Fruit fly (Drosophila melanogaster) whole organism, embryonic: Measurements from ENCODE around the gene CG33230.

Source experiments
- C15 ChIP-seq: fragments of 200-800 bp; sonication (Bioruptor generic); IDR thresholded peaks from 3 replicates; pipeline ENCODE4 v1.3.6; 2022; ENCODE audit warnings: missing biosample characterization, missing genetic modification characterization
- CG10209 ChIP-seq: fragments of 200-800 bp; sonication (Bioruptor generic); optimal IDR thresholded peaks from 3 replicates; lab custom pipeline; 2017; ENCODE audit warnings: missing biosample characterization, mild to moderate bottlenecking, missing genetic modification characterization, missing genetic modification reagents
- CG10366 ChIP-seq: fragments of 200-800 bp; sonication (Bioruptor generic); IDR thresholded peaks from 2 replicates; pipeline ENCODE4 v1.3.6; 2022; ENCODE audit warnings: missing biosample characterization, missing genetic modification characterization
- CG12155 ChIP-seq: fragments of 200-800 bp; sonication (Bioruptor generic); optimal IDR thresholded peaks from 3 replicates; lab custom pipeline; 2016; ENCODE audit warnings: missing biosample characterization, missing genetic modification characterization
- CG12391 ChIP-seq: fragments of 200-800 bp; sonication (Bioruptor generic); optimal IDR thresholded peaks from 3 replicates; lab custom pipeline; 2018; ENCODE audit warnings: missing biosample characterization, mild to moderate bottlenecking, missing genetic modification characterization, moderate library complexity
- CG14014 ChIP-seq: fragments of 200-800 bp; sonication (Bioruptor generic); IDR thresholded peaks from 2 replicates; pipeline ENCODE4 v1.3.6; 2022; ENCODE audit warnings: missing biosample characterization, missing genetic modification characterization
- CG1832 ChIP-seq: fragments of 200-800 bp; sonication (Bioruptor generic); optimal IDR thresholded peaks from 2 replicates; lab custom pipeline; 2017; ENCODE audit warnings: missing biosample characterization, mild to moderate bottlenecking, missing genetic modification characterization, inconsistent platforms
- CG32772 ChIP-seq: fragments of 200-800 bp; sonication (Bioruptor generic); IDR thresholded peaks from 2 replicates; pipeline ENCODE4 v1.3.6; 2022; ENCODE audit warnings: missing biosample characterization, missing genetic modification characterization
- CG3847 ChIP-seq: fragments of 200-800 bp; sonication (Bioruptor generic); IDR thresholded peaks from 2 replicates; pipeline ENCODE4 v1.3.6; 2022; ENCODE audit warnings: missing biosample characterization, missing genetic modification characterization
- CG5953 ChIP-seq: fragments of 200-800 bp; sonication (Bioruptor generic); IDR thresholded peaks from 2 replicates; pipeline ENCODE4 v1.3.6; 2022; ENCODE audit warnings: missing biosample characterization, missing genetic modification characterization
- CG8359 ChIP-seq: fragments of 200-800 bp; sonication (Bioruptor generic); optimal IDR thresholded peaks from 2 replicates; lab custom pipeline; 2017; ENCODE audit warnings: missing biosample characterization, mild to moderate bottlenecking, missing genetic modification characterization, borderline replicate concordance
- Chrac-16 ChIP-seq: fragments of 200-800 bp; sonication (Bioruptor generic); optimal IDR thresholded peaks from 3 replicates; lab custom pipeline; 2016; ENCODE audit warnings: missing biosample characterization, missing genetic modification characterization
- CoRest ChIP-seq: fragments of 200-800 bp; sonication (Bioruptor generic); optimal IDR thresholded peaks from 3 replicates; lab custom pipeline; 2018; ENCODE audit warnings: missing biosample characterization, mild to moderate bottlenecking, missing genetic modification characterization, moderate library complexity
- Deaf1 ChIP-seq: fragments of 200-800 bp; optimal IDR thresholded peaks from 3 replicates; lab custom pipeline; 2019; ENCODE audit warnings: missing biosample characterization, mild to moderate bottlenecking, missing genetic modification characterization, moderate library complexity
- Dip3 ChIP-seq: fragments of 200-800 bp; sonication (Bioruptor generic); optimal IDR thresholded peaks from 3 replicates; lab custom pipeline; 2016; ENCODE audit warnings: missing biosample characterization, missing genetic modification characterization
- Doc3 ChIP-seq: fragments of 200-800 bp; sonication (Bioruptor generic); IDR thresholded peaks from 3 replicates; pipeline ENCODE4 v1.3.6; 2022; ENCODE audit warnings: missing biosample characterization, missing genetic modification characterization; ENCODE audit not compliant: partially characterized antibody
- Dp ChIP-seq: fragments of 200-800 bp; sonication (Bioruptor generic); optimal IDR thresholded peaks from 2 replicates; lab custom pipeline; 2018; ENCODE audit warnings: missing biosample characterization, mild to moderate bottlenecking, missing genetic modification characterization, moderate library complexity
- E2f2 ChIP-seq: fragments of 200-800 bp; sonication (Bioruptor generic); IDR thresholded peaks from 2 replicates; pipeline ENCODE4 v1.3.6; 2022; ENCODE audit warnings: missing biosample characterization, missing genetic modification characterization
- Elba2 ChIP-seq: fragments of 200-800 bp; sonication (Bioruptor generic); optimal IDR thresholded peaks from 3 replicates; lab custom pipeline; 2016; ENCODE audit warnings: missing biosample characterization, missing genetic modification characterization
- H2.0 ChIP-seq: fragments of 200-800 bp; sonication (Bioruptor generic); IDR thresholded peaks from 2 replicates; pipeline ENCODE4 v1.3.6; 2022; ENCODE audit warnings: missing biosample characterization, missing genetic modification characterization
- HLH4C ChIP-seq: fragments of 200-800 bp; sonication (Bioruptor generic); IDR thresholded peaks from 3 replicates; pipeline ENCODE4 v1.3.6; 2022; ENCODE audit warnings: missing biosample characterization, missing genetic modification characterization; ENCODE audit not compliant: partially characterized antibody
- Hmr ChIP-seq: fragments of 200-800 bp; sonication (Bioruptor generic); optimal IDR thresholded peaks from 3 replicates; lab custom pipeline; 2017; ENCODE audit warnings: mild to moderate bottlenecking, missing biosample characterization, missing genetic modification reagents, missing genetic modification characterization
- Med ChIP-seq: fragments of 200-800 bp; sonication (Bioruptor generic); peaks from one replicate; lab custom pipeline; 2016; ENCODE audit warnings: missing biosample characterization, missing genetic modification characterization, mild to moderate bottlenecking, inconsistent platforms, moderate library complexity
- Mrtf ChIP-seq: fragments of 200-800 bp; sonication (Bioruptor generic); IDR thresholded peaks from 3 replicates; pipeline ENCODE4 v1.3.6; 2022; ENCODE audit warnings: missing biosample characterization, missing genetic modification characterization
- Rfx ChIP-seq: fragments of 200-800 bp; sonication (Bioruptor generic); IDR thresholded peaks from 2 replicates; pipeline ENCODE4 v1.3.6; 2022; ENCODE audit warnings: missing biosample characterization, missing genetic modification characterization
- TFAM ChIP-seq: fragments of 200-800 bp; sonication (Bioruptor generic); optimal IDR thresholded peaks from 2 replicates; lab custom pipeline; 2017; ENCODE audit warnings: missing biosample characterization, missing genetic modification characterization, inconsistent platforms
- Trl ChIP-seq, 3 experiments: fragments of >200 bp in 2 of 3; fragments of 200-800 bp in 1 of 3; sonication (Bioruptor generic) in 1 of 3; optimal IDR thresholded peaks; 2 replicates in 1 of 3; 3 replicates in 2 of 3; lab custom pipeline; 2016 to 2017; ENCODE audit warnings: missing biosample characterization in 1 of 3, missing genetic modification characterization in 1 of 3
- Xrp1 ChIP-seq: fragments of 200-800 bp; sonication (Bioruptor generic); IDR thresholded peaks from 2 replicates; pipeline ENCODE4 v1.3.6; 2022; ENCODE audit warnings: missing biosample characterization, missing genetic modification characterization
- dpn ChIP-seq, 2 experiments: fragments of 200-800 bp; sonication (Bioruptor generic); optimal IDR thresholded peaks; 3 replicates each; lab custom pipeline; 2016; ENCODE audit warnings: missing biosample characterization in 2 of 2, missing genetic modification characterization in 2 of 2
- hbn ChIP-seq: fragments of 200-800 bp; sonication (Bioruptor generic); IDR thresholded peaks from 2 replicates; pipeline ENCODE4 v1.3.6; 2022; ENCODE audit warnings: missing biosample characterization, missing genetic modification characterization; ENCODE audit not compliant: partially characterized antibody
- kni ChIP-seq: fragments of 200-800 bp; sonication (Bioruptor generic); optimal IDR thresholded peaks from 3 replicates; lab custom pipeline; 2017; ENCODE audit warnings: mild to moderate bottlenecking, missing biosample characterization, missing genetic modification reagents, missing genetic modification characterization
- mam ChIP-seq: fragments of 200-800 bp; sonication (Bioruptor generic); optimal IDR thresholded peaks from 3 replicates; lab custom pipeline; 2016; ENCODE audit warnings: missing biosample characterization, missing genetic modification characterization
- phol ChIP-seq: fragments of 200-800 bp; sonication (Bioruptor generic); optimal IDR thresholded peaks from 3 replicates; lab custom pipeline; 2018; ENCODE audit warnings: missing biosample characterization, mild to moderate bottlenecking, missing genetic modification characterization, moderate library complexity
- prd ChIP-seq, 3 experiments: fragments of >200 bp in 2 of 3; fragments of 200-800 bp in 1 of 3; sonication (Bioruptor generic) in 1 of 3; optimal IDR thresholded peaks in 2 of 3; IDR thresholded peaks in 1 of 3; 2 replicates in 2 of 3; 3 replicates in 1 of 3; pipeline versions ENCODE4 v1.3.6 to Lab custom; 2017 to 2022; ENCODE audit warnings: missing biosample characterization in 1 of 3, missing genetic modification characterization in 1 of 3
- pros ChIP-seq: fragments of 200-800 bp; sonication (Bioruptor generic); optimal IDR thresholded peaks from 3 replicates; lab custom pipeline; 2019; ENCODE audit warnings: missing biosample characterization, mild to moderate bottlenecking, missing genetic modification characterization, moderate library complexity
- pum ChIP-seq: fragments of 200-800 bp; sonication (Bioruptor generic); optimal IDR thresholded peaks from 2 replicates; lab custom pipeline; 2016; ENCODE audit warnings: missing biosample characterization, missing genetic modification characterization
- pzg ChIP-seq: fragments of 200-800 bp; sonication (Bioruptor generic); optimal IDR thresholded peaks from 3 replicates; lab custom pipeline; 2018; ENCODE audit warnings: missing biosample characterization, mild to moderate bottlenecking, missing genetic modification characterization, moderate library complexity
- row ChIP-seq: fragments of 200-800 bp; sonication (Bioruptor generic); IDR thresholded peaks from 3 replicates; pipeline ENCODE4 v1.3.6; 2022; ENCODE audit warnings: missing biosample characterization, missing genetic modification characterization
- seq ChIP-seq: fragments of 200-800 bp; sonication (Bioruptor generic); IDR thresholded peaks from 2 replicates; pipeline ENCODE4 v1.3.6; 2022; ENCODE audit warnings: missing biosample characterization, missing genetic modification characterization
- wek ChIP-seq: fragments of 200-800 bp; sonication (Bioruptor generic); optimal IDR thresholded peaks from 3 replicates; lab custom pipeline; 2018; ENCODE audit warnings: missing biosample characterization, mild to moderate bottlenecking, missing genetic modification characterization, moderate library complexity
- z ChIP-seq: fragments of 200-800 bp; sonication (Bioruptor generic); IDR thresholded peaks from 3 replicates; pipeline ENCODE4 v1.3.6; 2022; ENCODE audit warnings: missing biosample characterization, missing genetic modification characterization

Gene CG33230

DNA sequence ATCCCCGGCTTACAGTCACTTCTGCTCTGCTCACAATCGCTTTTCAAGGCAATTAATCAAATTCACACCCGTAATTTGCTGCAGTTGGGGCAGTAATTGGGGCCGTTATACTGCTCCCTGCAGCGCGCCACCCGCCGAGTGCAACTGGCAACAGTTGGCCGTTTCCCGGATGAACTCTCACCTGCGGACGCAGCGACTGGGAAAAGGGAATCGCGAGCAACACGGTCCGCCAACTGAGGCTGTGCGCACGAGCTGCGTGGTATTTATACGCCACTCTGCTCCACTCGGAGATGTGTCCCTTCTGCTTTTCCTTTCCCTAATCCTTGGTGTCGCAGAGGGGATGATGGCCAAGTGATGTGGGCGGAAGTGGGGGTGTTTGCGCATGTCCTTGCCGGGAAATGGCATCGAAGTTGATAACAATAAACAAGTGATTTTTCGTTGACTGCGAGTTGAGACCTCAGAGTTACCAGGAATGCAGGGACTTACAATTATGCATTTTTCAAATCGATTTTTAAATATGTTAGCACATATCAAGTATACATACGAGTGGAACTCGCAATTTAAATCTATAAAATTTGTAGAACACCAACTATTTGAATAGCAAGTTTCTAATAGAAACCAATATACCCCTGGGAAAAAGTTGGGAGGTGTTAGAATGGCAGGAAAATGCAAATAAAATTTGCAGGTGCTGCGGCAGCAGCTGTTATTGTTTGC lies 11.0 kb downstream of the CG33230 start, which contains the start of gene GC (continued):
- TF ChIP-seq CG10366 = peak; percentile 24
- peak; percentile 47; the same call in 1 of the 2 replicates for TF ChIP-seq CG32772 (GFP tag; lab: Robert Waterston, UW)
- peak; percentile 4 for TF ChIP-seq CG12391 (tag; lab: Kevin White, UChicago)
- peak; percentile 49 for TF ChIP-seq Hmr (GFP tag; lab: Kevin White, UChicago)
- 0 out of 3 replicates have a peak, but pooled peaks have one; percentile 21 for TF ChIP-seq Mrtf (GFP tag; lab: Robert Waterston, UW)
- no peak for TF ChIP-seq phol
- no peak for TF ChIP-seq C15
- peak; percentile 40 for TF ChIP-seq Deaf1 (tag; lab: Kevin White, UChicago)
- TF ChIP-seq H2.0 = no peak
- TF ChIP-seq prd (optimal IDR thresholded peaks at IDR 0.05; lab: Kevin White, UChicago) = no peak
- TF ChIP-seq prd (GFP tag; IDR thresholded peaks at IDR 0.05; lab: Robert Waterston, UW) = 0 out of 3 replicates have a peak, but pooled peaks have one; percentile 21
- no peak for TF ChIP-seq mam (GFP tag; lab: Kevin White, UChicago)
- peak; percentile 4 for TF ChIP-seq Dip3 (GFP tag; lab: Kevin White, UChicago)
- TF ChIP-seq Rfx (GFP tag; lab: Robert Waterston, UW) = 0 out of 2 replicates have a peak, but pooled peaks have one; percentile 13
- TF ChIP-seq CG10209 = peak; percentile 26
- TF ChIP-seq dpn (GFP tag; optimal IDR thresholded peaks at IDR 0.05; lab: Kevin White, UChicago) = peak in 1 of 2 experiments; percentile 16
- peak; percentile 75 for TF ChIP-seq row (GFP tag; lab: Robert Waterston, UW)
- 0 out of 2 replicates have a peak, but pooled peaks have one; percentile 5 for TF ChIP-seq CG5953
- TF ChIP-seq CG14014 (GFP tag; lab: Robert Waterston, UW) = 0 out of 2 replicates have a peak, but pooled peaks have one; percentile 13
- TF ChIP-seq CG3847 (GFP tag; lab: Robert Waterston, UW) = 0 out of 2 replicates have a peak, but pooled peaks have one; percentile 4
- no peak for TF ChIP-seq kni (GFP tag; lab: Kevin White, UChicago)
- 0 out of 2 replicates have a peak, but pooled peaks have one; percentile 14 for TF ChIP-seq Xrp1
- TF ChIP-seq, all 482 proteins: peak for 50

DNA sequence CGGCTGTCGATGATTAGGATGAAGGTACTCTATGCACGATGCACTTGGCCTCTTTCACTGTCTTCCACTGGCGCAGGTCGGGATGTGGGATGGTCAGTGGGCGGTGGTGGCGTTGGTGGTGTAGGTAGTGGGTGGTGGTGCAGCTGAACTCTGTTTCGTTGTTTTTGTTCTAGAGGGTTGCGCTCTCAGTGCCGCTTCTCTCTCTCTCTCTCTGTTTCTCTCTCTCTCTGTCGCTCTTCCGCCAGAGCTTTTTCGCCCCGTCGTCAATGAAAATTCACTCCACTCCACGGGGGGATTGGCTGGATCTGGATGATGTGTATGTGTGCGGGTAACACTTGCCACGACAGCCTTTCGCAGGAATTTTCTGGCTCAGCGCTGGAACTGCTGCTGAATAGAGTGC lies 18.7 kb downstream of the CG33230 start:
- TF ChIP-seq CG1832 (GFP tag; lab: Kevin White, UChicago) (peak; percentile 27), z (GFP tag; lab: Robert Waterston, UW) (0 out of 3 replicates have a peak, but pooled peaks have one; percentile 22), Doc3 (GFP tag; lab: Robert Waterston, UW) (no peak), Elba2 (GFP tag; lab: Kevin White, UChicago) (peak; percentile 12), HLH4C (GFP tag; lab: Robert Waterston, UW) (no peak), wek (GFP tag; lab: Kevin White, UChicago) (no peak), pros (GFP tag; lab: Kevin White, UChicago) (no peak), CoRest (tag; lab: Kevin White, UChicago) (no peak), TFAM (GFP tag; lab: Kevin White, UChicago) (no peak), Chrac-16 (GFP tag; lab: Kevin White, UChicago) (no peak), Med (GFP tag; lab: Kevin White, UChicago) (peak; percentile 50), seq (GFP tag; lab: Robert Waterston, UW) (peak; percentile 37; the same call in 1 of the 2 replicates), Trl (optimal IDR thresholded peaks at IDR 0.05; lab: Kevin White, UChicago) (peak; percentile 55 to 76), Trl (GFP tag; optimal IDR thresholded peaks at IDR 0.05; lab: Kevin White, UChicago) (no peak)

DNA sequence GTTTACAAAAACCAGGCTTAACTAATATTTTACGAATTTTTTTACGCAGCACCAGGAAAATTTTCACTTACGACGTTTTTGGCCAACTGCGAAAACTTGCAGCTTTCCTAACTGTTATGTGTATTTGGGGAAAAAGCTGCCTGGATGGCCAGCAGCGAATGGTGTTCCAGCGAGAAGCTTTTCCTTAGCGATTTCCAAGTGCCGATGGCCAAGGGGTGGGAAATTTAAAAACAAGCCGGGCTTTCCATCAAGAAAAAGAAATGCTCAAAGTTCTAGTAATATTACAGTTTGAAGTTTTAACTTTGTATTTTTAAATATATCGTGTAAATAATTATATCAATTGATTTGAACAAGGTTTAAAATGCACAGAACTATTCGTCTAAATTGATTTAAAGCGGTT lies 19.4 kb downstream of the CG33230 start, which contains the start of gene nSyb:
Gene nSyb (minus strand): TSS at position 101 of the 400 bp plus-strand sequence.
- TF ChIP-seq pum (GFP tag; lab: Kevin White, UChicago) (no peak), E2f2 (GFP tag; lab: Robert Waterston, UW) (peak; percentile 44; the same call in 1 of the 2 replicates), Dp (GFP tag; lab: Kevin White, UChicago) (peak; percentile 48), CG8359 (GFP tag; lab: Kevin White, UChicago) (no peak), CG12155 (GFP tag; lab: Kevin White, UChicago) (peak; percentile 85), hbn (no peak), pzg (GFP tag; lab: Kevin White, UChicago) (peak; percentile 1)
